Fruit fly (Drosophila melanogaster) whole organism, embryonic: ENCODE data around the gene CG14234.

Experiments used
- Adf1 ChIP-seq: fragments of 200-800 bp; sonication (Bioruptor generic); IDR thresholded peaks from 2 replicates; pipeline ENCODE4 v1.3.6; 2022; ENCODE audit warnings: missing biosample characterization, missing genetic modification characterization
- CG10565 ChIP-seq: fragments of 200-800 bp; sonication (Bioruptor generic); optimal IDR thresholded peaks from 3 replicates; lab custom pipeline; 2016; ENCODE audit warnings: missing biosample characterization, mild to moderate bottlenecking, missing genetic modification characterization
- CG12155 ChIP-seq: fragments of 200-800 bp; sonication (Bioruptor generic); optimal IDR thresholded peaks from 3 replicates; lab custom pipeline; 2016; ENCODE audit warnings: missing biosample characterization, missing genetic modification characterization
- CG12299 ChIP-seq: fragments of 200-800 bp; sonication (Bioruptor generic); optimal IDR thresholded peaks from 2 replicates; lab custom pipeline; 2018; ENCODE audit warnings: missing biosample characterization, mild to moderate bottlenecking, missing genetic modification characterization
- CG13287 ChIP-seq: fragments of 200-800 bp; sonication (Bioruptor generic); IDR thresholded peaks from 2 replicates; pipeline ENCODE4 v1.3.6; 2022; ENCODE audit warnings: missing biosample characterization, missing genetic modification characterization; ENCODE audit not compliant: partially characterized antibody
- CG16813 ChIP-seq: fragments of 200-800 bp; sonication (Bioruptor generic); IDR thresholded peaks from 3 replicates; pipeline ENCODE4 v1.3.6; 2022; ENCODE audit warnings: missing biosample characterization, missing genetic modification characterization; ENCODE audit not compliant: partially characterized antibody
- CG16863 ChIP-seq: fragments of 200-800 bp; sonication (Bioruptor generic); optimal IDR thresholded peaks from 3 replicates; lab custom pipeline; 2016; ENCODE audit warnings: missing biosample characterization, missing genetic modification characterization
- CG17568 ChIP-seq: fragments of 200-800 bp; sonication (Bioruptor generic); optimal IDR thresholded peaks from 2 replicates; lab custom pipeline; 2018; ENCODE audit warnings: missing biosample characterization, mild to moderate bottlenecking, missing genetic modification characterization, moderate library complexity
- CG1832 ChIP-seq: fragments of 200-800 bp; sonication (Bioruptor generic); optimal IDR thresholded peaks from 2 replicates; lab custom pipeline; 2017; ENCODE audit warnings: missing biosample characterization, mild to moderate bottlenecking, missing genetic modification characterization, inconsistent platforms
- CG30020 ChIP-seq: fragments of 200-800 bp; optimal IDR thresholded peaks from 2 replicates; lab custom pipeline; 2019; ENCODE audit warnings: missing biosample characterization, mild to moderate bottlenecking, missing genetic modification characterization, moderate library complexity
- CG31224 ChIP-seq: fragments of 200-800 bp; sonication (Bioruptor generic); IDR thresholded peaks from 2 replicates; pipeline ENCODE4 v1.3.6; 2022; ENCODE audit warnings: missing biosample characterization, missing genetic modification characterization
- CG3281 ChIP-seq: fragments of 200-800 bp; sonication (Bioruptor generic); optimal IDR thresholded peaks from 3 replicates; lab custom pipeline; 2017; ENCODE audit warnings: missing biosample characterization, mild to moderate bottlenecking, missing genetic modification characterization
- CG3726 ChIP-seq: fragments of 200-800 bp; sonication (Bioruptor generic); IDR thresholded peaks from 3 replicates; pipeline ENCODE4, ENCODE4 v1.3.6; 2022; ENCODE audit warnings: missing biosample characterization, missing genetic modification characterization
- CG4730 ChIP-seq: fragments of 200-800 bp; sonication (Bioruptor generic); IDR thresholded peaks from 2 replicates; pipeline ENCODE4 v1.3.6; 2022; ENCODE audit warnings: missing biosample characterization, missing genetic modification characterization
- CG6765 ChIP-seq: fragments of 200-800 bp; sonication (Bioruptor generic); optimal IDR thresholded peaks from 3 replicates; lab custom pipeline; 2017; ENCODE audit warnings: missing biosample characterization, mild to moderate bottlenecking, missing genetic modification characterization
- CG9727 ChIP-seq: fragments of 200-800 bp; sonication (Bioruptor generic); optimal IDR thresholded peaks from 3 replicates; lab custom pipeline; 2017; ENCODE audit warnings: missing biosample characterization, mild to moderate bottlenecking, missing genetic modification characterization
- Dll ChIP-seq: fragments of 200-800 bp; sonication (Bioruptor generic); IDR thresholded peaks from 4 replicates; pipeline ENCODE4 v1.3.6; 2022; ENCODE audit warnings: missing biosample characterization, missing genetic modification characterization; ENCODE audit not compliant: partially characterized antibody
- Doc2 ChIP-seq: fragments of 200-800 bp; sonication (Bioruptor generic); IDR thresholded peaks from 2 replicates; pipeline ENCODE4 v1.3.6; 2022; ENCODE audit warnings: missing biosample characterization, missing genetic modification characterization
- H15 ChIP-seq: fragments of 200-800 bp; sonication (Bioruptor generic); IDR thresholded peaks from 3 replicates; pipeline ENCODE4 v1.3.6; 2022; ENCODE audit warnings: missing biosample characterization, missing genetic modification characterization
- HLHmδ ChIP-seq: fragments of 200-800 bp; sonication (Bioruptor generic); optimal IDR thresholded peaks from 2 replicates; lab custom pipeline; 2018; ENCODE audit warnings: missing biosample characterization, mild to moderate bottlenecking, missing genetic modification characterization, moderate library complexity
- Hr39 ChIP-seq: fragments of >200 bp; optimal IDR thresholded peaks from 2 replicates; lab custom pipeline; 2017
- Lim3 ChIP-seq: fragments of 200-800 bp; sonication (Bioruptor generic); IDR thresholded peaks from 2 replicates; pipeline ENCODE4 v1.3.6; 2022; ENCODE audit warnings: missing biosample characterization, missing genetic modification characterization
- NFAT ChIP-seq: fragments of 200-800 bp; sonication (Bioruptor generic); IDR thresholded peaks from 2 replicates; pipeline ENCODE4 v1.3.6; 2022; ENCODE audit warnings: missing biosample characterization, missing genetic modification characterization
- Neu2 ChIP-seq: fragments of 200-800 bp; sonication (Bioruptor generic); optimal IDR thresholded peaks from 3 replicates; lab custom pipeline; 2016; ENCODE audit warnings: missing biosample characterization, missing genetic modification characterization, borderline replicate concordance
- Nf-YC ChIP-seq: fragments of 200-800 bp; optimal IDR thresholded peaks from 3 replicates; lab custom pipeline; 2019; ENCODE audit warnings: missing biosample characterization, mild to moderate bottlenecking, missing genetic modification characterization, moderate library complexity
- Rfx ChIP-seq: fragments of 200-800 bp; sonication (Bioruptor generic); IDR thresholded peaks from 2 replicates; pipeline ENCODE4 v1.3.6; 2022; ENCODE audit warnings: missing biosample characterization, missing genetic modification characterization
- Sry-β ChIP-seq: fragments of 200-800 bp; sonication (Bioruptor generic); optimal IDR thresholded peaks from 2 replicates; lab custom pipeline; 2018; ENCODE audit warnings: missing biosample characterization, mild to moderate bottlenecking, missing genetic modification characterization, moderate library complexity
- TFAM ChIP-seq: fragments of 200-800 bp; sonication (Bioruptor generic); optimal IDR thresholded peaks from 2 replicates; lab custom pipeline; 2017; ENCODE audit warnings: missing biosample characterization, missing genetic modification characterization, inconsistent platforms
- Usf ChIP-seq: fragments of 200-800 bp; sonication (Bioruptor generic); optimal IDR thresholded peaks from 2 replicates; lab custom pipeline; 2017; ENCODE audit warnings: missing genotype, missing biosample characterization, missing genetic modification characterization
- Vsx1 ChIP-seq: fragments of 200-800 bp; sonication (Bioruptor generic); optimal IDR thresholded peaks from 2 replicates; lab custom pipeline; 2017; ENCODE audit warnings: missing biosample characterization, mild to moderate bottlenecking, missing genetic modification characterization, missing genetic modification reagents
- cg ChIP-seq: fragments of 200-800 bp; sonication (Bioruptor generic); optimal IDR thresholded peaks from 3 replicates; lab custom pipeline; 2019; ENCODE audit warnings: missing biosample characterization, mild to moderate bottlenecking, missing genetic modification characterization, moderate library complexity
- crp ChIP-seq, 2 experiments: fragments of 200-800 bp; sonication (Bioruptor generic); optimal IDR thresholded peaks; 2 replicates in 1 of 2; 3 replicates in 1 of 2; lab custom pipeline; 2017; ENCODE audit warnings: missing biosample characterization in 2 of 2, missing genetic modification characterization in 2 of 2, mild to moderate bottlenecking in 1 of 2, moderate library complexity in 1 of 2
- esg ChIP-seq: fragments of 200-800 bp; sonication (Bioruptor generic); conservative IDR thresholded peaks from 2 replicates; pipeline ENCODE4 v1.3.6; 2022; ENCODE audit warnings: missing biosample characterization, missing genetic modification characterization
- ewg ChIP-seq: fragments of 200-800 bp; sonication (Bioruptor generic); optimal IDR thresholded peaks from 3 replicates; lab custom pipeline; 2017; ENCODE audit warnings: mild to moderate bottlenecking, missing biosample characterization, missing genetic modification reagents, missing genetic modification characterization
- fd102C ChIP-seq: fragments of 200-800 bp; sonication (Bioruptor generic); optimal IDR thresholded peaks from 2 replicates; lab custom pipeline; 2018; ENCODE audit warnings: missing biosample characterization, mild to moderate bottlenecking, missing genetic modification characterization, moderate library complexity
- gem ChIP-seq: fragments of 200-800 bp; sonication (Bioruptor generic); optimal IDR thresholded peaks from 2 replicates; lab custom pipeline; 2019; ENCODE audit warnings: missing biosample characterization, mild to moderate bottlenecking, missing genetic modification characterization, moderate library complexity
- grn ChIP-seq: fragments of 200-800 bp; sonication (Bioruptor generic); optimal IDR thresholded peaks from 3 replicates; lab custom pipeline; 2017; ENCODE audit warnings: missing biosample characterization, missing genetic modification characterization
- her ChIP-seq: fragments of 200-800 bp; sonication (Bioruptor generic); optimal IDR thresholded peaks from 2 replicates; lab custom pipeline; 2016; ENCODE audit warnings: missing biosample characterization, missing genetic modification characterization
- jumu ChIP-seq: fragments of 200-800 bp; sonication (Bioruptor generic); optimal IDR thresholded peaks from 3 replicates; lab custom pipeline; 2016; ENCODE audit warnings: missing biosample characterization, missing genetic modification characterization
- knrl ChIP-seq: fragments of 200-800 bp; sonication (Bioruptor generic); IDR thresholded peaks from 3 replicates; pipeline ENCODE4 v1.3.6; 2022; ENCODE audit warnings: missing biosample characterization, missing genetic modification characterization; ENCODE audit not compliant: partially characterized antibody
- luna ChIP-seq: fragments of 200-800 bp; sonication (Bioruptor generic); optimal IDR thresholded peaks from 2 replicates; lab custom pipeline; 2016; ENCODE audit warnings: missing biosample characterization, missing genetic modification characterization
- maf-S ChIP-seq: fragments of 200-800 bp; sonication (Bioruptor generic); optimal IDR thresholded peaks from 2 replicates; lab custom pipeline; 2016; ENCODE audit warnings: missing biosample characterization, missing genetic modification characterization
- nerfin-1 ChIP-seq: fragments of 200-800 bp; sonication (Bioruptor generic); optimal IDR thresholded peaks from 3 replicates; lab custom pipeline; 2019; ENCODE audit warnings: missing biosample characterization, mild to moderate bottlenecking, missing genetic modification characterization, moderate library complexity
- nmo ChIP-seq: fragments of 200-800 bp; sonication (Bioruptor generic); optimal IDR thresholded peaks from 2 replicates; lab custom pipeline; 2018; ENCODE audit warnings: missing biosample characterization, mild to moderate bottlenecking, missing genetic modification characterization, moderate library complexity
- odd ChIP-seq: fragments of 200-800 bp; sonication (Bioruptor generic); optimal IDR thresholded peaks from 2 replicates; lab custom pipeline; 2017; ENCODE audit warnings: missing biosample characterization, mild to moderate bottlenecking, missing genetic modification characterization
- pho ChIP-seq: fragments of 200-800 bp; sonication (Bioruptor generic); optimal IDR thresholded peaks from 2 replicates; lab custom pipeline; 2016; ENCODE audit warnings: missing biosample characterization, missing genetic modification characterization
- sc ChIP-seq, 3 experiments: fragments of >200 bp in 2 of 3; fragments of 200-800 bp in 1 of 3; sonication (Bioruptor generic) in 1 of 3; optimal IDR thresholded peaks; 2 replicates in 2 of 3; 3 replicates in 1 of 3; lab custom pipeline; 2017; ENCODE audit warnings: mild to moderate bottlenecking in 1 of 3, missing biosample characterization in 1 of 3, missing genetic modification characterization in 1 of 3, missing genetic modification reagents in 1 of 3
- sens-2 ChIP-seq: fragments of 200-800 bp; sonication (Bioruptor generic); IDR thresholded peaks from 2 replicates; pipeline ENCODE4 v1.3.6; 2022; ENCODE audit warnings: missing biosample characterization, missing genetic modification characterization
- ttk ChIP-seq: fragments of 200-800 bp; sonication (Bioruptor generic); IDR thresholded peaks from 2 replicates; pipeline ENCODE4 v2.1.2; 2022; ENCODE audit warnings: missing biosample characterization, missing genetic modification characterization

CG14234 gene

DNA sequence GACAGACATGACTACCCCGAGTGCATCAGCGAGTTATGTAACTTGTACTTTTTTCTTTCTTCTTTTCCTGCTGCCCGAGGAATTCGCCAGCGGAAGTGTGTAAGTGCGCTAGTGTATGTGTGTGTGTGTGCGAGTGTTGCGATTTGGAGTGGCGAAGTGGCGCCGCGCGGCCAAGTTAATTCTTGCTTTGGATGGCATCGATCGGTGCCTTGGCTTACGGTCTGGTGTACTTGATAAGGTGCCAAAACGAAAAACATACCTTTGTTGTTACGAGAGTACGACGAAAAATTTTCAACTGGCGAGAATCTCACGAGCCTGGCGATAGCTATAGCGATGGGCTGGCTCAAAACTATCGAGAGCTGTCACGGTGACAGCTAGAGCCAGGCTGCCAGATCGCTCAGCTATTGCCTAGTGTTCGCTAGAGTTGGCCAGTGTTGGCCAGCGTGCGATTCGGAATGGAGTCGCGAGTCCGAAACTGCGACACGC lies 8.7 kb downstream of the CG14234 start, which contains the start of the genes CG18809, COX6B, CG33932 and Rpp20 (continued):
- TF ChIP-seq CG3726: no peak
- peak; percentile 60 for TF ChIP-seq CG3281 (GFP tag; lab: Kevin White, UChicago)
- peak; percentile 97 for TF ChIP-seq CG16813 (GFP tag; lab: Robert Waterston, UW)
- peak; percentile 78 for TF ChIP-seq cg (GFP tag; lab: Kevin White, UChicago)
- peak; percentile 71 for TF ChIP-seq maf-S
- peak; percentile 7 for TF ChIP-seq grn (GFP tag; lab: Kevin White, UChicago)
- TF ChIP-seq Neu2: peak; percentile 10
- peak; percentile 95 for TF ChIP-seq CG13287 (GFP tag; lab: Robert Waterston, UW)
- TF ChIP-seq pho (GFP tag; lab: Kevin White, UChicago): peak; percentile 83
- TF ChIP-seq CG30020 (tag; lab: Kevin White, UChicago): peak; percentile 5
- TF ChIP-seq luna (GFP tag; lab: Kevin White, UChicago): peak; percentile 56
- TF ChIP-seq CG1832 (GFP tag; lab: Kevin White, UChicago): no peak
- TF ChIP-seq crp (GFP tag; optimal IDR thresholded peaks at IDR 0.05; lab: Kevin White, UChicago): peak in 1 of 2 experiments; percentile 51
- TF ChIP-seq ttk (GFP tag; lab: Robert Waterston, UW): peak; percentile 11; the same call in 1 of the 2 replicates
- TF ChIP-seq her (GFP tag; lab: Kevin White, UChicago): peak; percentile 75
- no peak for TF ChIP-seq CG10565 (GFP tag; lab: Kevin White, UChicago)
- TF ChIP-seq TFAM (GFP tag; lab: Kevin White, UChicago): no peak
- peak; percentile 71 for TF ChIP-seq nmo
- no peak for TF ChIP-seq odd (GFP tag; lab: Kevin White, UChicago)
- peak; percentile 24; the same call in 1 of the 2 replicates for TF ChIP-seq Adf1 (GFP tag; lab: Robert Waterston, UW)
- TF ChIP-seq Dll (GFP tag; lab: Robert Waterston, UW): peak; percentile 86
- TF ChIP-seq CG17568 (GFP tag; lab: Kevin White, UChicago): no peak
- peak; percentile 51 for TF ChIP-seq CG6765
- no peak for TF ChIP-seq esg
- peak; percentile 14 for TF ChIP-seq HLHmδ
- TF ChIP-seq Rfx: peak; percentile 88
- TF ChIP-seq H15 (GFP tag; lab: Robert Waterston, UW): peak; percentile 37; the same call in 1 of the 3 replicates
- 0 out of 2 replicates have a peak, but pooled peaks have one; percentile 11 for TF ChIP-seq CG4730
- TF ChIP-seq gem: no peak
- peak; percentile 65 for TF ChIP-seq nerfin-1
- TF ChIP-seq NFAT (GFP tag; lab: Robert Waterston, UW): peak; percentile 72
- TF ChIP-seq sens-2 (GFP tag; lab: Robert Waterston, UW): peak; percentile 18; the same call in 1 of the 2 replicates
- peak; percentile 78 for TF ChIP-seq jumu (GFP tag; lab: Kevin White, UChicago)
- TF ChIP-seq CG12155: peak; percentile 95
- peak; percentile 32 for TF ChIP-seq CG16863
- 0 out of 2 replicates have a peak, but pooled peaks have one; percentile 24 for TF ChIP-seq CG31224 (GFP tag; lab: Robert Waterston, UW)
- TF ChIP-seq Sry-β (GFP tag; lab: Kevin White, UChicago): peak; percentile 13
- TF ChIP-seq Vsx1 (GFP tag; lab: Kevin White, UChicago): no peak
- no peak for TF ChIP-seq CG12299 (tag; lab: Kevin White, UChicago)
- no peak for TF ChIP-seq Doc2 (GFP tag; lab: Robert Waterston, UW)
- TF ChIP-seq Lim3 (GFP tag; lab: Robert Waterston, UW): no peak
- no peak for TF ChIP-seq sc (optimal IDR thresholded peaks at IDR 0.05; lab: Kevin White, UChicago)
- TF ChIP-seq sc (GFP tag; optimal IDR thresholded peaks at IDR 0.05; lab: Kevin White, UChicago): no peak
- TF ChIP-seq CG9727 (GFP tag; lab: Kevin White, UChicago): peak; percentile 53
- peak; percentile 79 for TF ChIP-seq ewg
- TF ChIP-seq knrl (GFP tag; lab: Robert Waterston, UW): peak; percentile 96
- no peak for TF ChIP-seq Hr39 (lab: Kevin White, UChicago)
- TF ChIP-seq fd102C (GFP tag; lab: Kevin White, UChicago): peak; percentile 8
- peak; percentile 28 for TF ChIP-seq Usf
- TF ChIP-seq Nf-YC (tag; lab: Kevin White, UChicago): peak; percentile 44
